Worm (Caenorhabditis elegans) whole organism, early embryonic: ENCODE data around the gene R07H5.9.
"Not testable (repeated sequence)": the region's sequence is repeated elsewhere in the genome, so short reads cannot be mapped to it uniquely, and the experiment has no call there.

Experiments
- B0310.2 ChIP-seq: sonication (generic microtip); optimal IDR thresholded peaks from 2 replicates; lab custom pipeline; 2016; ENCODE audit warnings: mild to moderate bottlenecking, missing genetic modification characterization, missing compliant biosample characterization
- F13C5.2 ChIP-seq: sonication (generic microtip); optimal IDR thresholded peaks from 2 replicates; lab custom pipeline; 2017; ENCODE audit warnings: mild to moderate bottlenecking, missing genetic modification characterization, inconsistent platforms, missing compliant biosample characterization
- aly-1 ChIP-seq: sonication (generic microtip); optimal IDR thresholded peaks from 2 replicates; lab custom pipeline; 2016; ENCODE audit warnings: missing genetic modification characterization, missing compliant biosample characterization
- ama-1 ChIP-seq: fragments of 150-350 bp; optimal IDR thresholded peaks from 2 replicates; lab custom pipeline; 2014
- ceh-36 ChIP-seq: sonication (generic microtip); optimal IDR thresholded peaks from 2 replicates; lab custom pipeline; 2016; ENCODE audit warnings: missing genetic modification characterization, inconsistent platforms, missing compliant biosample characterization
- ets-7 ChIP-seq: sonication (generic microtip); optimal IDR thresholded peaks from 2 replicates; lab custom pipeline; 2016; ENCODE audit warnings: missing genotype, missing genetic modification characterization, missing compliant biosample characterization
- flt-1 ChIP-seq: fragments of 200-800 bp; sonication (Bioruptor generic); IDR thresholded peaks from 2 replicates; pipeline ENCODE4 v1.3.6; 2022; ENCODE audit warnings: missing genetic modification characterization, missing compliant biosample characterization
- hmbx-1 ChIP-seq: sonication (generic microtip); optimal IDR thresholded peaks from 2 replicates; lab custom pipeline; 2016; ENCODE audit warnings: mild to moderate bottlenecking, missing genetic modification characterization, missing compliant biosample characterization
- hmg-4 ChIP-seq: fragments of 200-800 bp; sonication (Bioruptor generic); optimal IDR thresholded peaks from 2 replicates; lab custom pipeline; 2018; ENCODE audit warnings: mild to moderate bottlenecking, missing genetic modification characterization, missing compliant biosample characterization
- pes-1 ChIP-seq: fragments of 200-800 bp; sonication (Bioruptor generic); IDR thresholded peaks from 2 replicates; pipeline ENCODE4 v1.3.6; 2022; ENCODE audit warnings: missing genetic modification reagents, missing genetic modification characterization, missing compliant biosample characterization
- scrt-1 ChIP-seq: fragments of 200-800 bp; sonication (Bioruptor generic); IDR thresholded peaks from 2 replicates; pipeline ENCODE4 v1.3.6; 2022; ENCODE audit warnings: missing genetic modification characterization, missing compliant biosample characterization
- sea-1 ChIP-seq: fragments of 200-800 bp; sonication (Bioruptor generic); conservative IDR thresholded peaks from 2 replicates; pipeline ENCODE4 v1.3.6; 2022; ENCODE audit warnings: missing genetic modification characterization, missing compliant biosample characterization
- tbx-11 ChIP-seq: fragments of 200-800 bp; sonication (Bioruptor generic); IDR thresholded peaks from 2 replicates; pipeline ENCODE4 v1.3.6; 2022; ENCODE audit warnings: missing genetic modification characterization, missing compliant biosample characterization
- tbx-37 ChIP-seq: fragments of 200-800 bp; sonication (Bioruptor generic); conservative IDR thresholded peaks from 2 replicates; pipeline ENCODE4 v1.3.6; 2022; ENCODE audit warnings: missing genetic modification reagents, missing genetic modification characterization, missing compliant biosample characterization
- tra-4 ChIP-seq: sonication (generic microtip); optimal IDR thresholded peaks from 2 replicates; lab custom pipeline; 2017; ENCODE audit warnings: missing genetic modification characterization, missing compliant biosample characterization

The R07H5.9 gene

ce11 chrIV:11248031-11248631 is 40.8 kb downstream of the R07H5.9 start, which contains the start of gene C05C12.4:
Gene C05C12.4, minus strand, starts transcription at chrIV:11248081.
- TF ChIP-seq ama-1 (no peak), aly-1 (tag; lab: Kevin White, UChicago) (no peak), scrt-1 (no peak), ets-7 (tag; lab: Kevin White, UChicago) (no peak)

- TF ChIP-seq flt-1 (GFP tag; lab: Robert Waterston, UW); aly-1 (tag; lab: Kevin White, UChicago); sea-1: not testable (repeated sequence)
Measured at ce11 chrIV:11253689-11254088, 46.4 kb downstream of the R07H5.9 start, which contains the start of gene C05C12.1. Gene C05C12.1, plus strand, starts transcription at chrIV:11253989.

- TF ChIP-seq flt-1 (GFP tag; lab: Robert Waterston, UW) (no peak), pes-1 (GFP tag; lab: Robert Waterston, UW) (no peak), ceh-36 (tag; lab: Kevin White, UChicago) (no peak), F13C5.2 (tag; lab: Kevin White, UChicago) (no peak), tbx-37 (GFP tag; lab: Robert Waterston, UW) (no peak), tbx-11 (no peak), hmbx-1 (tag; lab: Kevin White, UChicago) (no peak), scrt-1 (no peak), aly-1 (tag; lab: Kevin White, UChicago) (no peak), ama-1 (no peak), B0310.2 (tag; lab: Kevin White, UChicago) (no peak), hmg-4 (no peak), sea-1 (no peak), ets-7 (tag; lab: Kevin White, UChicago) (no peak), tra-4 (tag; lab: Kevin White, UChicago) (no peak)
Measured at ce11 chrIV:11257476-11257875, 50.2 kb downstream of the R07H5.9 start.
